Fruit fly (Drosophila melanogaster) whole organism, embryonic: ENCODE results near the gene Lgr3.

ENCODE experiments used
- Atf3 ChIP-seq: fragments of 200-800 bp; sonication (Bioruptor generic); optimal IDR thresholded peaks from 3 replicates; lab custom pipeline; 2016; ENCODE audit warnings: missing biosample characterization, missing genetic modification characterization
- BtbVII ChIP-seq: fragments of 200-800 bp; sonication (Bioruptor generic); optimal IDR thresholded peaks from 3 replicates; lab custom pipeline; 2017; ENCODE audit warnings: missing biosample characterization, mild to moderate bottlenecking, missing genetic modification characterization
- CG11723 ChIP-seq: fragments of 200-800 bp; sonication (Bioruptor generic); optimal IDR thresholded peaks from 2 replicates; lab custom pipeline; 2017; ENCODE audit warnings: missing biosample characterization, mild to moderate bottlenecking, missing genetic modification characterization
- CG12071 ChIP-seq: fragments of 200-800 bp; sonication (Bioruptor generic); optimal IDR thresholded peaks from 3 replicates; lab custom pipeline; 2018; ENCODE audit warnings: missing biosample characterization, mild to moderate bottlenecking, missing genetic modification characterization
- CG12769 ChIP-seq: fragments of 200-800 bp; sonication (Bioruptor generic); optimal IDR thresholded peaks from 2 replicates; lab custom pipeline; 2019; ENCODE audit warnings: missing biosample characterization, mild to moderate bottlenecking, missing genetic modification characterization, moderate library complexity
- CG14860 ChIP-seq: fragments of 200-800 bp; sonication (Bioruptor generic); IDR thresholded peaks from 3 replicates; pipeline ENCODE4 v1.3.6; 2022; ENCODE audit warnings: missing biosample characterization, missing genetic modification characterization; ENCODE audit not compliant: partially characterized antibody
- CG14965 ChIP-seq: fragments of 200-800 bp; sonication (Bioruptor generic); optimal IDR thresholded peaks from 2 replicates; lab custom pipeline; 2016; ENCODE audit warnings: missing biosample characterization, missing genetic modification characterization, borderline replicate concordance
- CG15479 ChIP-seq: fragments of 200-800 bp; sonication (Bioruptor generic); optimal IDR thresholded peaks from 3 replicates; lab custom pipeline; 2019; ENCODE audit warnings: missing biosample characterization, mild to moderate bottlenecking, missing genetic modification characterization, moderate library complexity
- CG16815 ChIP-seq: fragments of 200-800 bp; sonication (Bioruptor generic); optimal IDR thresholded peaks from 3 replicates; lab custom pipeline; 2017; ENCODE audit warnings: missing biosample characterization, mild to moderate bottlenecking, missing genetic modification characterization
- CG17186 ChIP-seq: fragments of 200-800 bp; sonication (Bioruptor generic); optimal IDR thresholded peaks from 3 replicates; lab custom pipeline; 2017; ENCODE audit warnings: missing biosample characterization, missing genetic modification reagents, missing genetic modification characterization
- CG18619 ChIP-seq: fragments of 200-800 bp; sonication (Bioruptor generic); optimal IDR thresholded peaks from 3 replicates; lab custom pipeline; 2017; ENCODE audit warnings: missing biosample characterization, mild to moderate bottlenecking, missing genetic modification characterization
- CG34422 ChIP-seq: fragments of 200-800 bp; sonication (Bioruptor generic); IDR thresholded peaks from 3 replicates; pipeline ENCODE4 v1.3.6; 2022; ENCODE audit warnings: missing biosample characterization, missing genetic modification characterization
- CG4820 ChIP-seq: fragments of 200-800 bp; sonication (Bioruptor generic); optimal IDR thresholded peaks from 3 replicates; lab custom pipeline; 2016; ENCODE audit warnings: missing biosample characterization, missing genetic modification characterization
- CG6175 ChIP-seq: fragments of 200-800 bp; sonication (Bioruptor generic); IDR thresholded peaks from 3 replicates; pipeline ENCODE4 v1.3.6; 2022; ENCODE audit warnings: missing biosample characterization, missing genetic modification characterization
- CG6683 ChIP-seq: fragments of 200-800 bp; sonication (Bioruptor generic); optimal IDR thresholded peaks from 2 replicates; lab custom pipeline; 2017; ENCODE audit warnings: missing biosample characterization, mild to moderate bottlenecking, missing genetic modification characterization, missing genetic modification reagents
- CG6854 ChIP-seq: fragments of 200-800 bp; sonication (Bioruptor generic); optimal IDR thresholded peaks from 3 replicates; lab custom pipeline; 2017; ENCODE audit warnings: missing biosample characterization, mild to moderate bottlenecking, missing genetic modification characterization
- CG7786 ChIP-seq: fragments of 200-800 bp; sonication (Bioruptor generic); optimal IDR thresholded peaks from 2 replicates; lab custom pipeline; 2016; ENCODE audit warnings: missing biosample characterization, missing genetic modification characterization
- CG7987 ChIP-seq: fragments of 200-800 bp; sonication (Bioruptor generic); optimal IDR thresholded peaks from 2 replicates; lab custom pipeline; 2018; ENCODE audit warnings: missing biosample characterization, mild to moderate bottlenecking, missing genetic modification characterization, moderate library complexity
- CG8388 ChIP-seq: fragments of 200-800 bp; sonication (Bioruptor generic); optimal IDR thresholded peaks from 2 replicates; lab custom pipeline; 2019; ENCODE audit warnings: missing biosample characterization, mild to moderate bottlenecking, missing genetic modification characterization, moderate library complexity
- CG9817 ChIP-seq: fragments of 200-800 bp; sonication (Bioruptor generic); optimal IDR thresholded peaks from 2 replicates; lab custom pipeline; 2018; ENCODE audit warnings: missing biosample characterization, mild to moderate bottlenecking, missing genetic modification characterization, moderate library complexity
- CG9932 ChIP-seq: fragments of 200-800 bp; sonication (Bioruptor generic); IDR thresholded peaks from 2 replicates; pipeline ENCODE4 v1.3.6; 2022; ENCODE audit warnings: missing biosample characterization, missing genetic modification characterization
- Dref ChIP-seq: fragments of 200-800 bp; sonication (Bioruptor generic); IDR thresholded peaks from 2 replicates; pipeline ENCODE4 v1.3.6; 2022; ENCODE audit warnings: missing biosample characterization, missing genetic modification characterization
- Elba2 ChIP-seq: fragments of 200-800 bp; sonication (Bioruptor generic); optimal IDR thresholded peaks from 3 replicates; lab custom pipeline; 2016; ENCODE audit warnings: missing biosample characterization, missing genetic modification characterization
- GATAe ChIP-seq: fragments of 200-800 bp; sonication (Bioruptor generic); conservative IDR thresholded peaks from 2 replicates; pipeline ENCODE4 v1.3.6; 2022; ENCODE audit warnings: missing biosample characterization, missing genetic modification characterization
- Hand ChIP-seq: fragments of 200-800 bp; sonication (Bioruptor generic); optimal IDR thresholded peaks from 2 replicates; lab custom pipeline; 2017; ENCODE audit warnings: mild to moderate bottlenecking, missing biosample characterization, missing genetic modification reagents, missing genetic modification characterization
- Jarid2 ChIP-seq: fragments of 200-800 bp; sonication (Bioruptor generic); optimal IDR thresholded peaks from 3 replicates; lab custom pipeline; 2017; ENCODE audit warnings: mild to moderate bottlenecking, missing biosample characterization, missing genetic modification reagents, missing genetic modification characterization
- Mrtf ChIP-seq: fragments of 200-800 bp; sonication (Bioruptor generic); IDR thresholded peaks from 3 replicates; pipeline ENCODE4 v1.3.6; 2022; ENCODE audit warnings: missing biosample characterization, missing genetic modification characterization
- NC2β ChIP-seq: fragments of 200-800 bp; sonication (Bioruptor generic); optimal IDR thresholded peaks from 2 replicates; lab custom pipeline; 2016; ENCODE audit warnings: missing biosample characterization, missing genetic modification characterization
- Nf-YC ChIP-seq: fragments of 200-800 bp; optimal IDR thresholded peaks from 3 replicates; lab custom pipeline; 2019; ENCODE audit warnings: missing biosample characterization, mild to moderate bottlenecking, missing genetic modification characterization, moderate library complexity
- Ptx1 ChIP-seq: fragments of 200-800 bp; sonication (Bioruptor generic); IDR thresholded peaks from 2 replicates; pipeline ENCODE4 v1.3.6; 2022; ENCODE audit warnings: missing biosample characterization, missing genetic modification characterization
- Ravus ChIP-seq: fragments of 200-800 bp; sonication (Bioruptor generic); IDR thresholded peaks from 2 replicates; pipeline ENCODE4 v1.3.6; 2022; ENCODE audit warnings: missing biosample characterization, missing genetic modification characterization
- Rfx ChIP-seq: fragments of 200-800 bp; sonication (Bioruptor generic); IDR thresholded peaks from 2 replicates; pipeline ENCODE4 v1.3.6; 2022; ENCODE audit warnings: missing biosample characterization, missing genetic modification characterization
- Rx ChIP-seq: fragments of 200-800 bp; sonication (Bioruptor generic); IDR thresholded peaks from 2 replicates; pipeline ENCODE4 v1.3.6; 2022; ENCODE audit warnings: missing biosample characterization, missing genetic modification characterization
- Xbp1 ChIP-seq: fragments of 200-800 bp; sonication (Bioruptor generic); optimal IDR thresholded peaks from 3 replicates; lab custom pipeline; 2016; ENCODE audit warnings: missing biosample characterization, mild to moderate bottlenecking, missing genetic modification characterization
- ac ChIP-seq: fragments of 200-800 bp; sonication (Bioruptor generic); optimal IDR thresholded peaks from 3 replicates; lab custom pipeline; 2017; ENCODE audit warnings: missing biosample characterization, mild to moderate bottlenecking, missing genetic modification characterization
- ase ChIP-seq: fragments of 200-800 bp; sonication (Bioruptor generic); IDR thresholded peaks from 3 replicates; pipeline ENCODE4 v1.3.6; 2022; ENCODE audit warnings: missing biosample characterization, missing genetic modification characterization
- bab2 ChIP-seq: fragments of 200-800 bp; sonication (Bioruptor generic); optimal IDR thresholded peaks from 2 replicates; lab custom pipeline; 2016; ENCODE audit warnings: missing biosample characterization, missing genetic modification characterization
- danr ChIP-seq: fragments of 200-800 bp; sonication (Bioruptor generic); IDR thresholded peaks from 2 replicates; pipeline ENCODE4 v1.3.6; 2022; ENCODE audit warnings: missing biosample characterization, missing genetic modification characterization
- fu2 ChIP-seq: fragments of 200-800 bp; sonication (Bioruptor generic); optimal IDR thresholded peaks from 2 replicates; lab custom pipeline; 2016; ENCODE audit warnings: missing biosample characterization, missing genetic modification characterization
- gem ChIP-seq: fragments of 200-800 bp; sonication (Bioruptor generic); optimal IDR thresholded peaks from 2 replicates; lab custom pipeline; 2019; ENCODE audit warnings: missing biosample characterization, mild to moderate bottlenecking, missing genetic modification characterization, moderate library complexity
- gsb-n ChIP-seq: fragments of 200-800 bp; sonication (Bioruptor generic); optimal IDR thresholded peaks from 3 replicates; lab custom pipeline; 2018; ENCODE audit warnings: missing biosample characterization, mild to moderate bottlenecking, missing genetic modification characterization
- hb ChIP-seq: fragments of 200-800 bp; sonication (Bioruptor generic); IDR thresholded peaks from 3 replicates; pipeline ENCODE4 v1.3.6; 2022; ENCODE audit warnings: missing biosample characterization, missing genetic modification characterization; ENCODE audit not compliant: partially characterized antibody
- hbn ChIP-seq: fragments of 200-800 bp; sonication (Bioruptor generic); IDR thresholded peaks from 2 replicates; pipeline ENCODE4 v1.3.6; 2022; ENCODE audit warnings: missing biosample characterization, missing genetic modification characterization; ENCODE audit not compliant: partially characterized antibody
- lab ChIP-seq: fragments of 200-800 bp; sonication (Bioruptor generic); optimal IDR thresholded peaks from 3 replicates; lab custom pipeline; 2017; ENCODE audit warnings: missing biosample characterization, missing genetic modification characterization, mild to moderate bottlenecking, moderate library complexity, missing genetic modification reagents
- odd ChIP-seq: fragments of 200-800 bp; sonication (Bioruptor generic); optimal IDR thresholded peaks from 2 replicates; lab custom pipeline; 2017; ENCODE audit warnings: missing biosample characterization, mild to moderate bottlenecking, missing genetic modification characterization
- onecut ChIP-seq: fragments of 200-800 bp; sonication (Bioruptor generic); IDR thresholded peaks from 2 replicates; pipeline ENCODE4 v1.3.6; 2022; ENCODE audit warnings: missing biosample characterization, missing genetic modification characterization
- rib ChIP-seq: fragments of 200-800 bp; sonication (Bioruptor generic); IDR thresholded peaks from 2 replicates; pipeline ENCODE4 v1.3.6; 2022; ENCODE audit warnings: missing biosample characterization, missing genetic modification characterization
- slou ChIP-seq: fragments of 200-800 bp; sonication (Bioruptor generic); optimal IDR thresholded peaks from 3 replicates; lab custom pipeline; 2016; ENCODE audit warnings: missing biosample characterization, missing genetic modification characterization
- tna ChIP-seq: fragments of 200-800 bp; sonication (Bioruptor generic); IDR thresholded peaks from 2 replicates; pipeline ENCODE4 v1.3.6; 2022; ENCODE audit warnings: missing biosample characterization, missing genetic modification characterization; ENCODE audit not compliant: partially characterized antibody
- tx ChIP-seq: fragments of 200-800 bp; sonication (Bioruptor generic); optimal IDR thresholded peaks from 2 replicates; lab custom pipeline; 2016; ENCODE audit warnings: missing biosample characterization, missing genetic modification characterization

Lgr3 gene

DNA sequence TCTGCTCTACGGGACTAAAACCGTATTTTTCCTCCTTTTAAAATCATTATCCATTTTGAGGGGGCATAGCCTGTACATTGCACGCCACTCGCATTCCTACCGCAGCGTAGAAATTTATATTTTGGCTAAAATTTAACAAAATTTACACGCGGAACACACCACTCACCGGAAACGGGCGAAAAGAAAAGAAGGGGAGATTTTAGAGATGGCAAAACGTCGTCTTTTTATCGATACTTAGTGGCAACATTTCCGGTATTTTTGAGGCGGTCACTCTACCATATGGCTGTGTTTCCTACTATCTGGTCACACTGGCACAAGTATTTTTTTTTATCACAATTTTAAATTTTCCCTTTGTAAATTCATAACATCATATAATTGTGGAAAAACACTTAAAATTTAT, 19.2 kb downstream of the Lgr3 start, which contains the start of gene RpL27 (continued):
- TF ChIP-seq danr, result 0 out of 2 replicates have a peak, but pooled peaks have one; percentile 16
- TF ChIP-seq rib (GFP tag; lab: Robert Waterston, UW), result peak; percentile 54; the same call in 1 of the 2 replicates
- peak; percentile 76 for TF ChIP-seq gsb-n (tag; lab: Kevin White, UChicago)
- peak; percentile 66 for TF ChIP-seq Jarid2
- TF ChIP-seq CG9817 (tag; lab: Kevin White, UChicago), result peak; percentile 71
- TF ChIP-seq CG6854 (GFP tag; lab: Kevin White, UChicago), result peak; percentile 81
- peak; percentile 34 for TF ChIP-seq CG7786
- TF ChIP-seq Hand (GFP tag; lab: Kevin White, UChicago), result peak; percentile 80
- peak; percentile 95 for TF ChIP-seq CG7987 (GFP tag; lab: Kevin White, UChicago)
- peak; percentile 91 for TF ChIP-seq Rfx (GFP tag; lab: Robert Waterston, UW)
- TF ChIP-seq CG6683 (GFP tag; lab: Kevin White, UChicago), result peak; percentile 68
- peak; percentile 92 for TF ChIP-seq BtbVII (GFP tag; lab: Kevin White, UChicago)
- TF ChIP-seq NC2β (GFP tag; lab: Kevin White, UChicago), result peak; percentile 96
- TF ChIP-seq Elba2 (GFP tag; lab: Kevin White, UChicago), result no peak
- TF ChIP-seq CG6175, result peak; percentile 66; the same call in 2 of the 3 replicates
- peak; percentile 34 for TF ChIP-seq CG17186 (GFP tag; lab: Kevin White, UChicago)
- peak; percentile 37 for TF ChIP-seq CG14965 (GFP tag; lab: Kevin White, UChicago)
- TF ChIP-seq lab (GFP tag; lab: Kevin White, UChicago), result peak; percentile 95
- TF ChIP-seq ac (GFP tag; lab: Kevin White, UChicago), result peak; percentile 49
- TF ChIP-seq CG9932 (GFP tag; lab: Robert Waterston, UW), result peak; percentile 68
- TF ChIP-seq Ptx1 (GFP tag; lab: Robert Waterston, UW), result peak; percentile 67
- TF ChIP-seq fu2 (GFP tag; lab: Kevin White, UChicago), result peak; percentile 58
- peak; percentile 68 for TF ChIP-seq gem (tag; lab: Kevin White, UChicago)
- peak; percentile 77 for TF ChIP-seq CG12769 (tag; lab: Kevin White, UChicago)
- peak; percentile 85 for TF ChIP-seq onecut (GFP tag; lab: Robert Waterston, UW)
- peak; percentile 28 for TF ChIP-seq slou (GFP tag; lab: Kevin White, UChicago)
- peak; percentile 57 for TF ChIP-seq Atf3 (GFP tag; lab: Kevin White, UChicago)
- TF ChIP-seq Mrtf (GFP tag; lab: Robert Waterston, UW), result no peak; the same call in 1 of the 3 replicates
- TF ChIP-seq CG34422 (GFP tag; lab: Robert Waterston, UW), result peak; percentile 79
- no peak for TF ChIP-seq CG15479
- TF ChIP-seq Xbp1 (GFP tag; lab: Kevin White, UChicago), result peak; percentile 74
- peak; percentile 6 for TF ChIP-seq CG16815 (GFP tag; lab: Kevin White, UChicago)
- TF ChIP-seq Dref (GFP tag; lab: Robert Waterston, UW), result peak; percentile 76
- TF ChIP-seq CG4820, result peak; percentile 54
- peak; percentile 80 for TF ChIP-seq CG12071 (GFP tag; lab: Kevin White, UChicago)
- peak; percentile 80 for TF ChIP-seq CG11723 (GFP tag; lab: Kevin White, UChicago)
- peak; percentile 42; the same call in 2 of the 3 replicates for TF ChIP-seq ase (GFP tag; lab: Robert Waterston, UW)
- no peak; the same call in 1 of the 2 replicates for TF ChIP-seq Ravus (GFP tag; lab: Robert Waterston, UW)
- TF ChIP-seq hb (GFP tag; lab: Robert Waterston, UW), result no peak
- TF ChIP-seq CG8388 (GFP tag; lab: Kevin White, UChicago), result peak; percentile 68
- peak; percentile 84 for TF ChIP-seq CG18619 (GFP tag; lab: Kevin White, UChicago)
- TF ChIP-seq tna (GFP tag; lab: Robert Waterston, UW), result no peak; the same call in 1 of the 2 replicates
- TF ChIP-seq tx, result no peak
- TF ChIP-seq hbn (GFP tag; lab: Robert Waterston, UW), result peak; percentile 64
- 0 out of 2 replicates have a peak, but pooled peaks have one; percentile 8 for TF ChIP-seq GATAe (GFP tag; lab: Robert Waterston, UW)
- TF ChIP-seq odd, result peak; percentile 85
- TF ChIP-seq bab2, result peak; percentile 47
- peak; percentile 73 for TF ChIP-seq Nf-YC
- no peak for TF ChIP-seq CG14860 (GFP tag; lab: Robert Waterston, UW)
- TF ChIP-seq Rx (GFP tag; lab: Robert Waterston, UW), result peak; percentile 57
